Worm (Caenorhabditis elegans) whole organism, L1 larva: ENCODE measurements around the gene Y82E9BL.12.
A peak's percentile ranks its signal among the peaks of the same experiment; 100 is the strongest.

Experiments used
- C16A3.4 ChIP-seq: fragments of 150-350 bp; optimal IDR thresholded peaks from 2 replicates; lab custom pipeline; 2014; ENCODE audit warnings: missing biosample characterization, missing genetic modification characterization
- C34B4.2 ChIP-seq: sonication (generic microtip); optimal IDR thresholded peaks from 2 replicates; lab custom pipeline; 2017; ENCODE audit warnings: mild to moderate bottlenecking, missing genetic modification characterization, missing compliant biosample characterization
- Y116A8C.19 ChIP-seq: sonication (generic microtip); optimal IDR thresholded peaks from 2 replicates; lab custom pipeline; 2016; ENCODE audit warnings: missing compliant biosample characterization, missing genetic modification characterization, borderline replicate concordance
- blmp-1 ChIP-seq: fragments of 150-350 bp; optimal IDR thresholded peaks from 2 replicates; lab custom pipeline; 2014; ENCODE audit warnings: missing biosample characterization, missing genetic modification characterization
- ceh-88 ChIP-seq: fragments of 200-800 bp; sonication (Bioruptor generic); IDR thresholded peaks from 2 replicates; pipeline ENCODE4 v1.3.6; 2022; ENCODE audit warnings: missing genetic modification characterization, missing compliant biosample characterization
- efl-1 ChIP-seq, 4 experiments: fragments of 150-350 bp; optimal IDR thresholded peaks in 3 of 4; peaks in 1 of 4; 1 replicate in 1 of 4; 2 replicates in 3 of 4; lab custom pipeline; 2014; ENCODE audit warnings: missing biosample characterization in 2 of 4, missing genetic modification characterization in 2 of 4, missing genetic modification reagents in 2 of 4
- elt-2 ChIP-seq: sonication (generic microtip); optimal IDR thresholded peaks from 2 replicates; lab custom pipeline; 2016; ENCODE audit warnings: missing genetic modification characterization, mild to moderate bottlenecking, inconsistent platforms, missing compliant biosample characterization, missing genetic modification reagents
- fkh-10 ChIP-seq: sonication (generic microtip); optimal IDR thresholded peaks from 2 replicates; lab custom pipeline; 2017; ENCODE audit warnings: missing biosample characterization, missing genetic modification reagents, missing genetic modification characterization
- fkh-4 ChIP-seq: sonication (generic microtip); optimal IDR thresholded peaks from 2 replicates; lab custom pipeline; 2016; ENCODE audit warnings: missing compliant biosample characterization, missing genetic modification characterization, borderline replicate concordance
- fos-1 ChIP-seq: fragments of 150-350 bp; optimal IDR thresholded peaks from 2 replicates; lab custom pipeline; 2014; ENCODE audit warnings: missing biosample characterization, missing genetic modification characterization
- grh-1 ChIP-seq: fragments of 200-800 bp; sonication (Bioruptor generic); IDR thresholded peaks from 2 replicates; pipeline ENCODE4 v1.3.6; 2022; ENCODE audit warnings: missing genetic modification reagents, missing genetic modification characterization, missing compliant biosample characterization
- hlh-17 ChIP-seq: fragments of 200-800 bp; sonication (Bioruptor generic); optimal IDR thresholded peaks from 2 replicates; lab custom pipeline; 2018; ENCODE audit warnings: missing genetic modification characterization, mild to moderate bottlenecking, missing compliant biosample characterization, moderate library complexity, borderline replicate concordance
- lin-13 ChIP-seq: fragments of 150-350 bp; optimal IDR thresholded peaks from 2 replicates; lab custom pipeline; 2014; ENCODE audit warnings: missing biosample characterization, missing genetic modification reagents, missing genetic modification characterization
- lin-39 ChIP-seq: fragments of 150-350 bp; optimal IDR thresholded peaks from 2 replicates; lab custom pipeline; 2014; ENCODE audit warnings: missing biosample characterization, missing genetic modification reagents, missing genetic modification characterization
- lsy-2 ChIP-seq, 2 experiments: fragments of 150-350 bp; optimal IDR thresholded peaks; 2 replicates each; lab custom pipeline; 2014; ENCODE audit warnings: missing biosample characterization in 2 of 2, missing genetic modification characterization in 2 of 2
- mef-2 ChIP-seq: fragments of 150-350 bp; optimal IDR thresholded peaks from 2 replicates; lab custom pipeline; 2014; ENCODE audit warnings: missing biosample characterization, missing genetic modification characterization
- mep-1 ChIP-seq: fragments of 150-350 bp; optimal IDR thresholded peaks from 2 replicates; lab custom pipeline; 2014; ENCODE audit warnings: missing biosample characterization, missing genetic modification characterization
- nhr-11 ChIP-seq: fragments of 150-350 bp; optimal IDR thresholded peaks from 2 replicates; lab custom pipeline; 2014; ENCODE audit warnings: missing biosample characterization, missing genetic modification characterization
- nhr-19 ChIP-seq: fragments of 200-800 bp; sonication (Bioruptor generic); conservative IDR thresholded peaks from 2 replicates; pipeline ENCODE4 v1.3.6; 2022; ENCODE audit warnings: missing genetic modification characterization, missing compliant biosample characterization
- nhr-20 ChIP-seq: sonication (generic microtip); optimal IDR thresholded peaks from 2 replicates; lab custom pipeline; 2016; ENCODE audit warnings: mild to moderate bottlenecking, missing genetic modification characterization, missing compliant biosample characterization
- nhr-237 ChIP-seq: fragments of 150-350 bp; optimal IDR thresholded peaks from 2 replicates; lab custom pipeline; 2014; ENCODE audit warnings: missing biosample characterization, missing genetic modification characterization
- nhr-47 ChIP-seq: sonication (generic microtip); optimal IDR thresholded peaks from 2 replicates; lab custom pipeline; 2016; ENCODE audit warnings: mild to moderate bottlenecking, missing genetic modification characterization, moderate library complexity, missing compliant biosample characterization
- nhr-71 ChIP-seq: sonication (generic microtip); optimal IDR thresholded peaks from 2 replicates; lab custom pipeline; 2016; ENCODE audit warnings: mild to moderate bottlenecking, missing genetic modification characterization, moderate library complexity, missing compliant biosample characterization
- nhr-76 ChIP-seq: sonication (generic microtip); optimal IDR thresholded peaks from 2 replicates; lab custom pipeline; 2017; ENCODE audit warnings: missing biosample characterization, missing genetic modification characterization
- nhr-77 ChIP-seq: fragments of 150-350 bp; optimal IDR thresholded peaks from 2 replicates; lab custom pipeline; 2014; ENCODE audit warnings: missing biosample characterization, missing genetic modification characterization
- nhr-84 ChIP-seq: sonication (generic microtip); optimal IDR thresholded peaks from 2 replicates; lab custom pipeline; 2017; ENCODE audit warnings: missing biosample characterization, missing genetic modification characterization
- nhr-90 ChIP-seq: sonication (generic microtip); optimal IDR thresholded peaks from 2 replicates; lab custom pipeline; 2016; ENCODE audit warnings: mild to moderate bottlenecking, missing genetic modification characterization, missing compliant biosample characterization; ENCODE audit not compliant: poor library complexity
- pax-3 ChIP-seq: fragments of 200-800 bp; sonication (Bioruptor generic); optimal IDR thresholded peaks from 2 replicates; lab custom pipeline; 2018; ENCODE audit warnings: mild to moderate bottlenecking, missing genetic modification characterization, moderate library complexity, missing compliant biosample characterization
- pqm-1 ChIP-seq: sonication (generic microtip); optimal IDR thresholded peaks from 3 replicates; lab custom pipeline; 2017; ENCODE audit warnings: missing biosample characterization, missing genetic modification characterization
- rnt-1 ChIP-seq: sonication (generic microtip); optimal IDR thresholded peaks from 2 replicates; lab custom pipeline; 2016; ENCODE audit warnings: mild to moderate bottlenecking, missing genetic modification characterization, moderate library complexity, missing compliant biosample characterization
- snpc-4 ChIP-seq: fragments of 150-350 bp; optimal IDR thresholded peaks from 2 replicates; lab custom pipeline; 2014; ENCODE audit warnings: missing biosample characterization, missing genetic modification characterization
- sptf-1 ChIP-seq: fragments of 150-350 bp; optimal IDR thresholded peaks from 2 replicates; lab custom pipeline; 2014; ENCODE audit warnings: missing biosample characterization, missing genetic modification characterization
- tbx-2 ChIP-seq: sonication (generic microtip); optimal IDR thresholded peaks from 2 replicates; lab custom pipeline; 2016; ENCODE audit warnings: missing genetic modification characterization, missing compliant biosample characterization
- tlp-1 ChIP-seq: fragments of 150-350 bp; optimal IDR thresholded peaks from 2 replicates; lab custom pipeline; 2014; ENCODE audit warnings: missing biosample characterization, missing genetic modification characterization
- unc-86 ChIP-seq: sonication (generic microtip); optimal IDR thresholded peaks from 2 replicates; lab custom pipeline; 2016; ENCODE audit warnings: missing genetic modification characterization, missing compliant biosample characterization
- unc-98 ChIP-seq: fragments of 200-800 bp; sonication (Bioruptor generic); IDR thresholded peaks from 2 replicates; pipeline ENCODE4 v1.3.6; 2022; ENCODE audit warnings: missing genetic modification characterization, missing compliant biosample characterization
- zip-4 ChIP-seq: fragments of 200-800 bp; sonication (Bioruptor generic); optimal IDR thresholded peaks from 2 replicates; lab custom pipeline; 2018; ENCODE audit warnings: mild to moderate bottlenecking, missing genetic modification characterization, moderate library complexity, missing compliant biosample characterization
- ztf-4 ChIP-seq: fragments of 150-350 bp; optimal IDR thresholded peaks from 2 replicates; lab custom pipeline; 2014; ENCODE audit warnings: missing biosample characterization, missing genetic modification characterization

Y82E9BL.12 gene

DNA sequence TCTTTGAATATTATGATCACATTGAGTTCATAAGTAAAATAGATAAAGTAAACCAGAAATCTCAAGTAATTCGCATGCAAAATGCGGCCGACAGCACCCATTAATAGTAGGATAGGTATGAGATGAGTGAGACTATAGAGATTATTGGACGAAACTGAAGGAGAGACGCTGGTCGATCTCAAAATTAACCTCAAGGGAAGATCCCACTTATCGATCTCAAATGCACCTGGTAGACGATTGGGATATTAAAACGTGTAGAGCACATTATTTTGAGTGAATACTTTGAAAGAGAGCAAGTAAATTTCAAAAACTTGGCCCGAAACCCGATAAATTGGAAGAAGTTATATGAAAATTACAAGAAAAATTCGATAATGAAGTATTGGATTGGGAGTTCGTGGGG, 36.7 kb downstream of the Y82E9BL.12 start, which contains the start of gene Y82E9BL.6:
Y82E9BL.6 (minus strand) TSS at position 101 of the 400 bp plus-strand sequence.
- TF ChIP-seq lin-39 (tag; lab: Kevin White, UChicago) (no peak), mef-2 (no peak), nhr-11 (tag; lab: Kevin White, UChicago) (no peak), unc-98 (GFP tag; lab: Robert Waterston, UW) (no peak), nhr-71 (tag; lab: Kevin White, UChicago) (no peak), nhr-20 (tag; lab: Kevin White, UChicago) (no peak), nhr-77 (tag; lab: Kevin White, UChicago) (no peak), rnt-1 (tag; lab: Kevin White, UChicago) (no peak), pax-3 (tag; lab: Kevin White, UChicago) (no peak), unc-86 (no peak), ztf-4 (no peak), blmp-1 (no peak), mep-1 (tag; lab: Kevin White, UChicago) (no peak), nhr-19 (GFP tag; lab: Robert Waterston, UW) (no peak), lin-13 (GFP tag; lab: Kevin White, UChicago) (no peak), Y116A8C.19 (tag; lab: Kevin White, UChicago) (no peak), C16A3.4 (tag; lab: Kevin White, UChicago) (no peak), fos-1 (no peak), C34B4.2 (no peak)

DNA sequence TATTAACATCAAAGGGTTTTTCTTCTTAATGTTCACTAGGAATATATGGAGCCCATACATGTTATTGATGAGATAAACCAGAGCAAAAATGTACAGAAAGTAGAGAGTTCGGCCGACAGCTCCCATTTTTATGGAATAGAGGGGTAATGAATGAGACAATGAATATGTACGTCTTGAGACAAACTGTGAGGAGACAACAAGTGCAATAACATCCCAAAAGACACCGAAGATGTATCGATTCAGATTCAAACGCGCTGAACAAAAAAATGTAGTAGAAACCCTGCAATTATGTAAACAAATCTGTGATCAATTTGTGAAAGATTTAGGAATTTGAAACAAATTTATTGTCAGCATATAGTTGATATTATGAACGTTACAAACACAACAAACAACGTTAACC, 38.0 kb downstream of the Y82E9BL.12 start:
- TF ChIP-seq efl-1 (optimal IDR thresholded peaks at IDR 0.05; lab: Kevin White, UChicago) = no peak
- TF ChIP-seq efl-1 (GFP tag; optimal IDR thresholded peaks at IDR 0.05 in 1 of 2; lab: Kevin White, UChicago) = peak in 1 of 2 experiments; percentile 51
- TF ChIP-seq ceh-88 (GFP tag; lab: Robert Waterston, UW) = no peak

DNA sequence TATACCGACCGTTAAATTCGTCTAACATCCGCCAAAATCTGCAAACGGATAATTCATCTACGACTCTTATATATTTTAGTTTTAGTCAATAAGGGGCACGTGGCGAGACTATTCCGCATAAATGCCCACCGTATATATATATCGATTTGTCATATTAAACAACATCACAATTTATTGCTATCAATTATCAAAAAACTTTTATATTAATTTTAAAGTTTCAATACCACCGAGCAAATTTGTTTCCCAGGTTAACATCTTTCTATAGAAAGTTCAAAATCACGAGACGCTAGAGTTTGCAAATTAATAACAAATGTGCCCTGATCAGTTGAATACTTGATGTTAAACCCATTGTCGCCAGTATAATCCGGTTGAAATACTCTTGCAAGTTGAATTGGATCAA, 38.6 kb downstream of the Y82E9BL.12 start, which contains the start of gene Y82E9BL.5:
Y82E9BL.5 (minus strand) TSS at position 101 of the 400 bp plus-strand sequence.
- TF ChIP-seq lin-39 (tag; lab: Kevin White, UChicago) (no peak), sptf-1 (no peak), grh-1 (GFP tag; lab: Robert Waterston, UW) (no peak), nhr-47 (tag; lab: Kevin White, UChicago) (no peak), zip-4 (no peak), elt-2 (tag; lab: Kevin White, UChicago) (no peak), lsy-2 (tag; optimal IDR thresholded peaks at IDR 0.05; lab: Kevin White, UChicago) (no peak), tbx-2 (tag; lab: Kevin White, UChicago) (no peak), fkh-10 (GFP tag; lab: Kevin White, UChicago) (no peak)

DNA sequence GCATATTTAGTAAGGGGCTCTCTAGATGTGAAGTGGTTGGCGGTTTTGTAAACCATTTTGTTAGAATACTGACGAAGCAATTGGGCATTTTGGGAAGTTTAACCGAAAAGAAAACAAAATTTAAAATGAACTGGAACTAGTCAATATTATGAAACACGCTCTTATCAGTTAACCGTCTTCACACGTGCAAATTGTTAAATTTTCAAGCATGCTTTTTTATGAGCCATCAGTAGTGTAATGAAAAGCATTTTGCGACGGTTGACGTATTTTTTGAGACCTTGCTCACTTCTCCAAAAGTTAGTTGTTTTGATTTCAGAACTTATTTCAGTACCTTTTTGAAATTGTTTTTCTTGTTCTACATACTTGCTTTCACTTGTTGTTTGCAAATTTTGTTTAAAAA, 40.3 kb downstream of the Y82E9BL.12 start, which contains the start of gene fbxa-25:
fbxa-25 (minus strand) TSS at position 138 of the 400 bp plus-strand sequence.
- TF ChIP-seq sptf-1 (no peak), hlh-17 (GFP tag; lab: Kevin White, UChicago) (no peak), nhr-90 (no peak), nhr-84 (tag; lab: Kevin White, UChicago) (no peak), efl-1 (optimal IDR thresholded peaks at IDR 0.05; lab: Kevin White, UChicago) (no peak), efl-1 (GFP tag; optimal IDR thresholded peaks at IDR 0.05 in 1 of 2; lab: Kevin White, UChicago) (peak in 1 of 2 experiments; percentile 51), pqm-1 (tag; lab: Kevin White, UChicago) (no peak), elt-2 (tag; lab: Kevin White, UChicago) (peak; percentile 5), snpc-4 (tag; lab: Kevin White, UChicago) (no peak), tlp-1 (no peak)

DNA sequence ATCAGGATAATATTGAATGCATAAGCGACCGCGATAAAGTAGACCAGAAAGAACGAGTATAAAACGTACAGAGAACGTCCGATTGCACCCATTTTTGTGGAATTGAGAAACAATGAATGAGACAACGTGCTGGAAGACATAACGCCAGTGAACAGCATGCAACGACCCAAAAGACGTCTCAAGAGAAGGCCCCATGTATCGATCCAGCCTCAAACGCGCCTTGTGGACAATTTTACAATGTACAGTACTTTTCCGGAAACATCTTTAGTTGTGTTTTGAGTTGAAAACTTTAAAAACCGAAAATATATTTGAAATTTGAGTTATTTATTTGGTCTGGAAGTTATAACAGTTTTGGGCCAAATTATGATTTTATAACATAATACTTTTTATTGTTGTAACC, 41.8 kb downstream of the Y82E9BL.12 start, which contains the start of gene Y82E9BL.3:
Y82E9BL.3 (minus strand) TSS at position 101 of the 400 bp plus-strand sequence.
- TF ChIP-seq efl-1 (optimal IDR thresholded peaks at IDR 0.05; lab: Kevin White, UChicago) = no peak
- peak in 1 of 2 experiments; percentile 62 for TF ChIP-seq efl-1 (GFP tag; optimal IDR thresholded peaks at IDR 0.05 in 1 of 2; lab: Kevin White, UChicago)
- no peak for TF ChIP-seq fkh-4 (tag; lab: Kevin White, UChicago)
- no peak for TF ChIP-seq ztf-4
- TF ChIP-seq pqm-1 (tag; lab: Kevin White, UChicago) = no peak
- TF ChIP-seq nhr-237 = no peak
- TF ChIP-seq nhr-76 = no peak
- no peak for TF ChIP-seq tbx-2 (tag; lab: Kevin White, UChicago)
